Fruit fly (Drosophila melanogaster) whole organism: ENCODE measurements around the gene Eig71Ea.

Source experiments
- CG8478 ChIP-seq: fragments of >200 bp; optimal IDR thresholded peaks from 2 replicates; lab custom pipeline; 2018; ENCODE audit warnings: inconsistent platforms
- Dll ChIP-seq: fragments of >200 bp; optimal IDR thresholded peaks from 2 replicates; lab custom pipeline; 2017
- pan ChIP-seq: fragments of >200 bp; optimal IDR thresholded peaks from 2 replicates; lab custom pipeline; 2017
- psq ChIP-seq: fragments of >200 bp; optimal IDR thresholded peaks from 2 replicates; lab custom pipeline; 2017
- usp ChIP-seq: fragments of >200 bp; optimal IDR thresholded peaks from 2 replicates; lab custom pipeline; 2017; ENCODE audit warnings: missing biosample characterization, missing genetic modification characterization, mixed read lengths

- TF ChIP-seq pan (lab: Kevin White, UChicago), result no peak
- TF ChIP-seq CG8478 (lab: Kevin White, UChicago), result no peak
- no peak for TF ChIP-seq psq (lab: Kevin White, UChicago)
- no peak for TF ChIP-seq usp (GFP tag; lab: Kevin White, UChicago)
- TF ChIP-seq Dll (lab: Kevin White, UChicago), result no peak
These were observed 2.7 kb upstream of the Eig71Ea start, which contains the start of the genes Eig71Ec and Eig71Ed for dm6 chr3L:15652154-15652553.
